Worm (Caenorhabditis elegans) whole organism, L1 larva: ENCODE measurements around the gene sri-60.

Source experiments
- C34B4.2 ChIP-seq: sonication (generic microtip); optimal IDR thresholded peaks from 2 replicates; lab custom pipeline; 2017; ENCODE audit warnings: mild to moderate bottlenecking, missing genetic modification characterization, missing compliant biosample characterization
- aha-1 ChIP-seq: fragments of 150-350 bp; optimal IDR thresholded peaks from 2 replicates; lab custom pipeline; 2014; ENCODE audit warnings: missing biosample characterization, missing genetic modification characterization
- aly-2 ChIP-seq: fragments of 150-350 bp; optimal IDR thresholded peaks from 2 replicates; lab custom pipeline; 2014; ENCODE audit warnings: missing biosample characterization, missing genetic modification characterization
- ama-1 ChIP-seq: fragments of 150-350 bp; optimal IDR thresholded peaks from 2 replicates; lab custom pipeline; 2014
- ceh-63 ChIP-seq: fragments of 200-800 bp; sonication (Bioruptor generic); optimal IDR thresholded peaks from 2 replicates; lab custom pipeline; 2018; ENCODE audit warnings: mild to moderate bottlenecking, missing genetic modification characterization, missing compliant biosample characterization
- dpl-1 ChIP-seq, 3 experiments: fragments of 150-350 bp in 2 of 3; sonication (generic microtip) in 1 of 3; optimal IDR thresholded peaks; 2 replicates each; lab custom pipeline; 2014 to 2017; ENCODE audit warnings: missing biosample characterization in 3 of 3, missing genetic modification characterization in 3 of 3, missing genetic modification reagents in 3 of 3
- efl-1 ChIP-seq, 4 experiments: fragments of 150-350 bp; optimal IDR thresholded peaks in 3 of 4; peaks in 1 of 4; 1 replicate in 1 of 4; 2 replicates in 3 of 4; lab custom pipeline; 2014; ENCODE audit warnings: missing biosample characterization in 2 of 4, missing genetic modification characterization in 2 of 4, missing genetic modification reagents in 2 of 4
- elt-2 ChIP-seq: sonication (generic microtip); optimal IDR thresholded peaks from 2 replicates; lab custom pipeline; 2016; ENCODE audit warnings: missing genetic modification characterization, mild to moderate bottlenecking, inconsistent platforms, missing compliant biosample characterization, missing genetic modification reagents
- elt-3 ChIP-seq, 6 experiments: fragments of 150-350 bp in 1 of 6; sonication (generic microtip); optimal IDR thresholded peaks; 2 replicates each; lab custom pipeline; 2017 to 2018; ENCODE audit warnings: missing biosample characterization in 6 of 6, missing genetic modification characterization in 6 of 6, inconsistent platforms in 1 of 6
- fos-1 ChIP-seq: fragments of 150-350 bp; optimal IDR thresholded peaks from 2 replicates; lab custom pipeline; 2014; ENCODE audit warnings: missing biosample characterization, missing genetic modification characterization
- hlh-4 ChIP-seq: sonication (generic microtip); optimal IDR thresholded peaks from 2 replicates; lab custom pipeline; 2016; ENCODE audit warnings: mild to moderate bottlenecking, missing genetic modification characterization, missing compliant biosample characterization
- irx-1 ChIP-seq: sonication (generic microtip); optimal IDR thresholded peaks from 2 replicates; lab custom pipeline; 2016; ENCODE audit warnings: missing genetic modification characterization, missing compliant biosample characterization
- isw-1 ChIP-seq: fragments of 200-800 bp; sonication (Bioruptor generic); IDR thresholded peaks from 2 replicates; pipeline ENCODE4 v1.3.6; 2022; ENCODE audit warnings: missing genetic modification characterization, missing compliant biosample characterization
- lin-13 ChIP-seq: fragments of 150-350 bp; optimal IDR thresholded peaks from 2 replicates; lab custom pipeline; 2014; ENCODE audit warnings: missing biosample characterization, missing genetic modification reagents, missing genetic modification characterization
- lin-14 ChIP-seq: fragments of 200-800 bp; sonication (Bioruptor generic); optimal IDR thresholded peaks from 2 replicates; lab custom pipeline; 2018; ENCODE audit warnings: mild to moderate bottlenecking, missing genetic modification characterization, moderate library complexity, missing compliant biosample characterization
- lin-39 ChIP-seq: fragments of 150-350 bp; optimal IDR thresholded peaks from 2 replicates; lab custom pipeline; 2014; ENCODE audit warnings: missing biosample characterization, missing genetic modification reagents, missing genetic modification characterization
- lir-3 ChIP-seq: sonication (generic microtip); optimal IDR thresholded peaks from 2 replicates; lab custom pipeline; 2016; ENCODE audit warnings: mild to moderate bottlenecking, missing genetic modification characterization, moderate library complexity, missing compliant biosample characterization; ENCODE audit not compliant: poor library complexity
- lsy-2 ChIP-seq, 2 experiments: fragments of 150-350 bp; optimal IDR thresholded peaks; 2 replicates each; lab custom pipeline; 2014; ENCODE audit warnings: missing biosample characterization in 2 of 2, missing genetic modification characterization in 2 of 2
- mef-2 ChIP-seq: fragments of 150-350 bp; optimal IDR thresholded peaks from 2 replicates; lab custom pipeline; 2014; ENCODE audit warnings: missing biosample characterization, missing genetic modification characterization
- nhr-11 ChIP-seq: fragments of 150-350 bp; optimal IDR thresholded peaks from 2 replicates; lab custom pipeline; 2014; ENCODE audit warnings: missing biosample characterization, missing genetic modification characterization
- nhr-12 ChIP-seq: sonication (generic microtip); optimal IDR thresholded peaks from 2 replicates; lab custom pipeline; 2017; ENCODE audit warnings: missing biosample characterization, missing genetic modification characterization
- nhr-237 ChIP-seq: fragments of 150-350 bp; optimal IDR thresholded peaks from 2 replicates; lab custom pipeline; 2014; ENCODE audit warnings: missing biosample characterization, missing genetic modification characterization
- nhr-28 ChIP-seq: fragments of 150-350 bp; optimal IDR thresholded peaks from 2 replicates; lab custom pipeline; 2014; ENCODE audit warnings: missing biosample characterization, missing genetic modification characterization
- nhr-71 ChIP-seq: sonication (generic microtip); optimal IDR thresholded peaks from 2 replicates; lab custom pipeline; 2016; ENCODE audit warnings: mild to moderate bottlenecking, missing genetic modification characterization, moderate library complexity, missing compliant biosample characterization
- nhr-90 ChIP-seq: sonication (generic microtip); optimal IDR thresholded peaks from 2 replicates; lab custom pipeline; 2016; ENCODE audit warnings: mild to moderate bottlenecking, missing genetic modification characterization, missing compliant biosample characterization; ENCODE audit not compliant: poor library complexity
- pag-3 ChIP-seq: sonication (generic microtip); optimal IDR thresholded peaks from 2 replicates; lab custom pipeline; 2017; ENCODE audit warnings: missing genetic modification characterization, mild to moderate bottlenecking, missing compliant biosample characterization, antibody characterized with exemption, borderline replicate concordance; ENCODE audit not compliant: insufficient read depth
- pqm-1 ChIP-seq: sonication (generic microtip); optimal IDR thresholded peaks from 3 replicates; lab custom pipeline; 2017; ENCODE audit warnings: missing biosample characterization, missing genetic modification characterization
- rnt-1 ChIP-seq: sonication (generic microtip); optimal IDR thresholded peaks from 2 replicates; lab custom pipeline; 2016; ENCODE audit warnings: mild to moderate bottlenecking, missing genetic modification characterization, moderate library complexity, missing compliant biosample characterization
- skn-1 ChIP-seq: fragments of 150-350 bp; optimal IDR thresholded peaks from 2 replicates; lab custom pipeline; 2014; ENCODE audit warnings: missing biosample characterization, missing genetic modification characterization
- snu-23 ChIP-seq: sonication (generic microtip); optimal IDR thresholded peaks from 2 replicates; lab custom pipeline; 2016; ENCODE audit warnings: missing genetic modification characterization, missing compliant biosample characterization
- sptf-1 ChIP-seq: fragments of 150-350 bp; optimal IDR thresholded peaks from 2 replicates; lab custom pipeline; 2014; ENCODE audit warnings: missing biosample characterization, missing genetic modification characterization
- sup-37 ChIP-seq: fragments of 200-800 bp; sonication (Bioruptor generic); optimal IDR thresholded peaks from 2 replicates; lab custom pipeline; 2018; ENCODE audit warnings: mild to moderate bottlenecking, missing genetic modification characterization, missing compliant biosample characterization
- swsn-7 ChIP-seq: sonication (generic microtip); optimal IDR thresholded peaks from 2 replicates; lab custom pipeline; 2016; ENCODE audit warnings: missing genetic modification characterization, missing compliant biosample characterization
- tbx-2 ChIP-seq: sonication (generic microtip); optimal IDR thresholded peaks from 2 replicates; lab custom pipeline; 2016; ENCODE audit warnings: missing genetic modification characterization, missing compliant biosample characterization
- unc-130 ChIP-seq: fragments of 150-350 bp; optimal IDR thresholded peaks from 2 replicates; lab custom pipeline; 2017; ENCODE audit warnings: missing biosample characterization, missing genetic modification characterization, inconsistent platforms
- unc-62 ChIP-seq: fragments of 150-350 bp; optimal IDR thresholded peaks from 2 replicates; lab custom pipeline; 2014; ENCODE audit warnings: missing biosample characterization, missing genetic modification reagents, missing genetic modification characterization
- unc-98 ChIP-seq: fragments of 200-800 bp; sonication (Bioruptor generic); IDR thresholded peaks from 2 replicates; pipeline ENCODE4 v1.3.6; 2022; ENCODE audit warnings: missing genetic modification characterization, missing compliant biosample characterization
- xbp-1 ChIP-seq: sonication (generic microtip); optimal IDR thresholded peaks from 2 replicates; lab custom pipeline; 2016; ENCODE audit warnings: missing genetic modification characterization, missing compliant biosample characterization
- ztf-4 ChIP-seq: fragments of 150-350 bp; optimal IDR thresholded peaks from 2 replicates; lab custom pipeline; 2014; ENCODE audit warnings: missing biosample characterization, missing genetic modification characterization

Gene sri-60

ce11 chrII:2707872-2708271 lies 5.2 kb upstream of the sri-60 start, which contains the start of gene Y47G7B.2 (continued):
- no peak for TF ChIP-seq unc-98 (GFP tag; lab: Robert Waterston, UW)
- no peak for TF ChIP-seq nhr-90 (tag; lab: Kevin White, UChicago)
- TF ChIP-seq irx-1 (tag; lab: Kevin White, UChicago), result no peak
- no peak for TF ChIP-seq swsn-7
- peak; percentile 29 to 64 for TF ChIP-seq efl-1 (optimal IDR thresholded peaks at IDR 0.05; lab: Kevin White, UChicago)
- TF ChIP-seq efl-1 (GFP tag; optimal IDR thresholded peaks at IDR 0.05 in 1 of 2; lab: Kevin White, UChicago), result no peak
- TF ChIP-seq snu-23 (GFP tag; lab: Kevin White, UChicago), result no peak
- TF ChIP-seq pag-3 (tag; lab: Kevin White, UChicago), result no peak
- TF ChIP-seq ztf-4 (tag; lab: Kevin White, UChicago), result no peak
- TF ChIP-seq isw-1 (GFP tag; lab: Robert Waterston, UW), result no peak
- no peak for TF ChIP-seq ama-1 (lab: Kevin White, UChicago)
- TF ChIP-seq rnt-1 (tag; lab: Kevin White, UChicago), result peak; percentile 29
- TF ChIP-seq skn-1 (tag; lab: Kevin White, UChicago), result no peak
- no peak for TF ChIP-seq mef-2 (tag; lab: Kevin White, UChicago)
- TF ChIP-seq fos-1 (tag; lab: Kevin White, UChicago), result no peak
- no peak for TF ChIP-seq unc-130
- no peak for TF ChIP-seq unc-62 (GFP tag; lab: Kevin White, UChicago)
- no peak for TF ChIP-seq lir-3 (tag; lab: Kevin White, UChicago)
- no peak for TF ChIP-seq sup-37 (GFP tag; lab: Kevin White, UChicago)
- TF ChIP-seq lin-14 (GFP tag; lab: Kevin White, UChicago), result peak; percentile 66
- TF ChIP-seq lin-39 (tag; lab: Kevin White, UChicago), result no peak
- no peak for TF ChIP-seq aha-1 (tag; lab: Kevin White, UChicago)
- no peak for TF ChIP-seq xbp-1 (tag; lab: Kevin White, UChicago)
- TF ChIP-seq lin-13 (GFP tag; lab: Kevin White, UChicago), result no peak
- TF ChIP-seq nhr-11 (tag; lab: Kevin White, UChicago), result no peak
- TF ChIP-seq nhr-12, result no peak
- TF ChIP-seq sptf-1 (tag; lab: Kevin White, UChicago), result no peak
- TF ChIP-seq C34B4.2 (tag; lab: Kevin White, UChicago), result no peak
- no peak for TF ChIP-seq nhr-28 (tag; lab: Kevin White, UChicago)
- no peak for TF ChIP-seq nhr-237 (tag; lab: Kevin White, UChicago)
- TF ChIP-seq nhr-71 (tag; lab: Kevin White, UChicago), result peak; percentile 42
- TF ChIP-seq aly-2 (tag; lab: Kevin White, UChicago), result no peak

- TF ChIP-seq nhr-71 (tag; lab: Kevin White, UChicago) (no peak), tbx-2 (no peak), dpl-1 (GFP tag; optimal IDR thresholded peaks at IDR 0.05; lab: Kevin White, UChicago) (no peak), xbp-1 (tag; lab: Kevin White, UChicago) (no peak), C34B4.2 (tag; lab: Kevin White, UChicago) (no peak), mef-2 (tag; lab: Kevin White, UChicago) (no peak), lsy-2 (tag; optimal IDR thresholded peaks at IDR 0.05; lab: Kevin White, UChicago) (no peak), pqm-1 (no peak), elt-2 (tag; lab: Kevin White, UChicago) (no peak), nhr-28 (tag; lab: Kevin White, UChicago) (no peak), sptf-1 (tag; lab: Kevin White, UChicago) (no peak), ceh-63 (no peak)
These were observed 2.5 kb upstream of the sri-60 start, which contains the start of gene srh-128 for ce11 chrII:2705200-2705599. TSS of gene srh-128 (minus strand) at chrII:2705300.

- TF ChIP-seq elt-3 (tag; optimal IDR thresholded peaks at IDR 0.05; lab: Kevin White, UChicago) (no peak), hlh-4 (peak; percentile 77)
These were observed 2.4 kb downstream of the sri-60 start, which contains the start of gene sri-61 for ce11 chrII:2700229-2700628. TSS of gene sri-61 (minus strand) at chrII:2700329.
